Worm (Caenorhabditis elegans): ENCODE measurements around the gene srz-83.

DNA sequence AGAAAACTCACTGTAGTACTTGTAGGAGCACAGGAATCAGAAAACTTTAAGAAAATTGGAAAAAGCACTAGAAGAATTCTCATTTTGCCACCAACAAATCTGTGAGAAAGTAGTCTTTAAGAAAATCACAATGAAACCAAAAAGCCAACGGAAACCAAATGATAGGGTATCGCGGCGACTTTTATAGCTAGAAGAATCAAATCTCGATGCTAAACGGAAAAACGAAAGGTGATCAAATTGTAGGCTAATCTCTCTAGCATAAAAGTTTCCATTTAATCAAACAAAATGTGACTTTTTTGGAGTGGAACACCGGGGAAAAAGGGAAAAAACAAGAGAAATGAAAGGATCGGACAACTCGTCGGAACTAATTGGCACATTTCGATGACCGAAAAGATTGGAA lies 7.9 kb upstream of the srz-83 start, which contains the start of gene C09G12.17:
- TF ChIP-seq nhr-12 (tag; optimal IDR thresholded peaks at IDR 0.05) (no peak), unc-62 (GFP tag; optimal IDR thresholded peaks at IDR 0.05) (no peak), unc-120 (tag; optimal IDR thresholded peaks at IDR 0.05; ENCODE audit: poor library complexity, severe bottlenecking) (no peak), mab-5 (tag; optimal IDR thresholded peaks at IDR 0.05) (no peak), elt-1 (tag; optimal IDR thresholded peaks at IDR 0.05; ENCODE audit: borderline replicate concordance, insufficient read depth) (no peak), tbx-8 (GFP tag; optimal IDR thresholded peaks at IDR 0.05) (no peak), ztf-11 (tag; optimal IDR thresholded peaks at IDR 0.05) (no peak), lin-13 (tag; optimal IDR thresholded peaks at IDR 0.05) (no peak), nhr-76 (tag; optimal IDR thresholded peaks at IDR 0.05) (no peak), nhr-28 (tag; optimal IDR thresholded peaks at IDR 0.05) (no peak)

Measured in whole organism, mixed stage, embryonic.